Worm (Caenorhabditis elegans) whole organism, L2 larva: ENCODE data around the gene F59B2.15.

Experiments
- R02D3.7 ChIP-seq: fragments of 150-350 bp; optimal IDR thresholded peaks from 2 replicates; lab custom pipeline; 2014; ENCODE audit warnings: missing biosample characterization, missing genetic modification characterization
- ceh-82 ChIP-seq: fragments of 150-350 bp; optimal IDR thresholded peaks from 2 replicates; lab custom pipeline; 2014; ENCODE audit warnings: missing biosample characterization, missing genetic modification characterization
- elt-3 ChIP-seq: sonication (generic microtip); optimal IDR thresholded peaks from 2 replicates; lab custom pipeline; 2017; ENCODE audit warnings: missing biosample characterization, missing genetic modification characterization
- gmeb-1 ChIP-seq: fragments of 150-350 bp; optimal IDR thresholded peaks from 2 replicates; lab custom pipeline; 2014; ENCODE audit warnings: missing biosample characterization, missing genetic modification characterization
- lin-39 ChIP-seq: fragments of 150-350 bp; optimal IDR thresholded peaks from 2 replicates; lab custom pipeline; 2014; ENCODE audit warnings: missing biosample characterization, missing genetic modification reagents, missing genetic modification characterization
- mab-5 ChIP-seq: fragments of 150-350 bp; optimal IDR thresholded peaks from 2 replicates; lab custom pipeline; 2014; ENCODE audit warnings: missing biosample characterization, missing genetic modification characterization
- mbf-1 ChIP-seq: sonication (generic microtip); optimal IDR thresholded peaks from 2 replicates; lab custom pipeline; 2017; ENCODE audit warnings: missing biosample characterization, missing genetic modification characterization
- nhr-11 ChIP-seq: fragments of 150-350 bp; optimal IDR thresholded peaks from 2 replicates; lab custom pipeline; 2014; ENCODE audit warnings: missing biosample characterization, missing genetic modification characterization
- nhr-12 ChIP-seq: fragments of 150-350 bp; optimal IDR thresholded peaks from 2 replicates; lab custom pipeline; 2014; ENCODE audit warnings: missing biosample characterization, missing genetic modification characterization
- nhr-23 ChIP-seq: fragments of 150-350 bp; optimal IDR thresholded peaks from 2 replicates; lab custom pipeline; 2014; ENCODE audit warnings: missing biosample characterization, missing genetic modification reagents, missing genetic modification characterization
- nhr-6 ChIP-seq: fragments of 150-350 bp; optimal IDR thresholded peaks from 2 replicates; lab custom pipeline; 2014; ENCODE audit warnings: missing biosample characterization, missing genetic modification characterization
- peb-1 ChIP-seq: fragments of 150-350 bp; optimal IDR thresholded peaks from 2 replicates; lab custom pipeline; 2014; ENCODE audit warnings: missing biosample characterization, missing genetic modification characterization
- unc-62 ChIP-seq: fragments of 150-350 bp; optimal IDR thresholded peaks from 2 replicates; lab custom pipeline; 2014; ENCODE audit warnings: missing biosample characterization, missing genetic modification reagents, missing genetic modification characterization

- TF ChIP-seq nhr-6 (tag; lab: Kevin White, UChicago), result no peak
- TF ChIP-seq peb-1 (tag; lab: Kevin White, UChicago), result no peak
- no peak for TF ChIP-seq nhr-11 (tag; lab: Kevin White, UChicago)
- TF ChIP-seq mab-5 (tag; lab: Kevin White, UChicago), result no peak
- no peak for TF ChIP-seq ceh-82 (tag; lab: Kevin White, UChicago)
- TF ChIP-seq lin-39 (tag; lab: Kevin White, UChicago), result no peak
- TF ChIP-seq R02D3.7, result no peak
- no peak for TF ChIP-seq nhr-23 (tag; lab: Kevin White, UChicago)
- no peak for TF ChIP-seq mbf-1 (tag; lab: Kevin White, UChicago)
- no peak for TF ChIP-seq elt-3 (tag; lab: Kevin White, UChicago)
- no peak for TF ChIP-seq nhr-12 (tag; lab: Kevin White, UChicago)
- TF ChIP-seq gmeb-1 (tag; lab: Kevin White, UChicago), result no peak
- TF ChIP-seq unc-62 (GFP tag; lab: Kevin White, UChicago), result no peak
These were observed 32.6 kb upstream of the F59B2.15 start for ce11 chrIII:9035037-9035436.
